Fruit fly (Drosophila melanogaster) whole organism, embryonic: ENCODE results near the gene CG16959.

Experiments used
- Atf6 ChIP-seq: fragments of 200-800 bp; sonication (Bioruptor generic); IDR thresholded peaks from 2 replicates; pipeline ENCODE4 v1.3.6; 2022; ENCODE audit warnings: missing biosample characterization, missing genetic modification characterization
- B-H2 ChIP-seq: fragments of 200-800 bp; sonication (Bioruptor generic); optimal IDR thresholded peaks from 2 replicates; lab custom pipeline; 2018; ENCODE audit warnings: missing biosample characterization, mild to moderate bottlenecking, missing genetic modification characterization
- BEAF-32 ChIP-seq: fragments of 200-800 bp; sonication (Bioruptor generic); optimal IDR thresholded peaks from 3 replicates; lab custom pipeline; 2017; ENCODE audit warnings: missing biosample characterization, missing genetic modification characterization, mild to moderate bottlenecking, moderate library complexity, missing genetic modification reagents
- Bgb ChIP-seq: fragments of 200-800 bp; sonication (Bioruptor generic); IDR thresholded peaks from 2 replicates; pipeline ENCODE4 v1.3.6; 2022; ENCODE audit warnings: missing biosample characterization, missing genetic modification characterization; ENCODE audit not compliant: partially characterized antibody
- CG16815 ChIP-seq: fragments of 200-800 bp; sonication (Bioruptor generic); optimal IDR thresholded peaks from 3 replicates; lab custom pipeline; 2017; ENCODE audit warnings: missing biosample characterization, mild to moderate bottlenecking, missing genetic modification characterization
- CG2129 ChIP-seq: fragments of 200-800 bp; sonication (Bioruptor generic); IDR thresholded peaks from 2 replicates; pipeline ENCODE4 v1.3.6; 2022; ENCODE audit warnings: missing biosample characterization, missing genetic modification characterization; ENCODE audit not compliant: partially characterized antibody
- CG30020 ChIP-seq: fragments of 200-800 bp; optimal IDR thresholded peaks from 2 replicates; lab custom pipeline; 2019; ENCODE audit warnings: missing biosample characterization, mild to moderate bottlenecking, missing genetic modification characterization, moderate library complexity
- CG30431 ChIP-seq: fragments of 200-800 bp; sonication (Bioruptor generic); optimal IDR thresholded peaks from 2 replicates; lab custom pipeline; 2017; ENCODE audit warnings: missing biosample characterization, missing genetic modification characterization
- CG32532 ChIP-seq: fragments of 200-800 bp; sonication (Bioruptor generic); IDR thresholded peaks from 2 replicates; pipeline ENCODE4 v1.3.6; 2022; ENCODE audit warnings: missing biosample characterization, missing genetic modification characterization
- CG4617 ChIP-seq: fragments of 200-800 bp; sonication (Bioruptor generic); optimal IDR thresholded peaks from 3 replicates; lab custom pipeline; 2016; ENCODE audit warnings: missing biosample characterization, missing genetic modification characterization, borderline replicate concordance
- CG6791 ChIP-seq: fragments of 200-800 bp; sonication (Bioruptor generic); IDR thresholded peaks from 3 replicates; pipeline ENCODE4 v1.3.6; 2022; ENCODE audit warnings: missing biosample characterization, missing genetic modification characterization; ENCODE audit not compliant: partially characterized antibody
- CG7372 ChIP-seq: fragments of 200-800 bp; sonication (Bioruptor generic); IDR thresholded peaks from 2 replicates; pipeline ENCODE4 v1.3.6; 2022; ENCODE audit warnings: missing biosample characterization, missing genetic modification characterization
- CG8388 ChIP-seq: fragments of 200-800 bp; sonication (Bioruptor generic); optimal IDR thresholded peaks from 2 replicates; lab custom pipeline; 2019; ENCODE audit warnings: missing biosample characterization, mild to moderate bottlenecking, missing genetic modification characterization, moderate library complexity
- CG8765 ChIP-seq: fragments of 200-800 bp; sonication (Bioruptor generic); IDR thresholded peaks from 2 replicates; pipeline ENCODE4 v1.3.6; 2022; ENCODE audit warnings: missing biosample characterization, missing genetic modification characterization
- CG8924 ChIP-seq: fragments of 200-800 bp; optimal IDR thresholded peaks from 3 replicates; lab custom pipeline; 2019; ENCODE audit warnings: missing biosample characterization, mild to moderate bottlenecking, missing genetic modification characterization, moderate library complexity
- CG9876 ChIP-seq: fragments of 200-800 bp; sonication (Bioruptor generic); optimal IDR thresholded peaks from 2 replicates; lab custom pipeline; 2016; ENCODE audit warnings: missing biosample characterization, missing genetic modification characterization
- CrebB ChIP-seq: fragments of 200-800 bp; sonication (Bioruptor generic); optimal IDR thresholded peaks from 3 replicates; lab custom pipeline; 2018; ENCODE audit warnings: missing biosample characterization, mild to moderate bottlenecking, missing genetic modification characterization
- Dp ChIP-seq: fragments of 200-800 bp; sonication (Bioruptor generic); optimal IDR thresholded peaks from 2 replicates; lab custom pipeline; 2018; ENCODE audit warnings: missing biosample characterization, mild to moderate bottlenecking, missing genetic modification characterization, moderate library complexity
- E2f1 ChIP-seq: fragments of 200-800 bp; sonication (Bioruptor generic); IDR thresholded peaks from 2 replicates; pipeline ENCODE4 v1.3.6; 2022; ENCODE audit warnings: missing biosample characterization, missing genetic modification characterization
- HLH3B ChIP-seq: fragments of 200-800 bp; sonication (Bioruptor generic); IDR thresholded peaks from 2 replicates; pipeline ENCODE4 v1.3.6; 2022; ENCODE audit warnings: missing biosample characterization, missing genetic modification characterization
- HLH4C ChIP-seq: fragments of 200-800 bp; sonication (Bioruptor generic); IDR thresholded peaks from 3 replicates; pipeline ENCODE4 v1.3.6; 2022; ENCODE audit warnings: missing biosample characterization, missing genetic modification characterization; ENCODE audit not compliant: partially characterized antibody
- HLH54F ChIP-seq: fragments of 200-800 bp; sonication (Bioruptor generic); optimal IDR thresholded peaks from 3 replicates; lab custom pipeline; 2016; ENCODE audit warnings: missing biosample characterization, missing genetic modification characterization
- HmgD ChIP-seq: fragments of 200-800 bp; sonication (Bioruptor generic); optimal IDR thresholded peaks from 3 replicates; lab custom pipeline; 2016; ENCODE audit warnings: missing biosample characterization, missing genetic modification characterization
- HmgZ ChIP-seq: fragments of 200-800 bp; sonication (Bioruptor generic); optimal IDR thresholded peaks from 2 replicates; lab custom pipeline; 2018; ENCODE audit warnings: missing biosample characterization, mild to moderate bottlenecking, missing genetic modification characterization
- Hmx ChIP-seq: fragments of 200-800 bp; sonication (Bioruptor generic); optimal IDR thresholded peaks from 2 replicates; lab custom pipeline; 2016; ENCODE audit warnings: missing biosample characterization, missing genetic modification characterization
- Hr78 ChIP-seq, 2 experiments: fragments of 200-800 bp in 1 of 2; fragments of >200 bp in 1 of 2; sonication (Bioruptor generic) in 1 of 2; optimal IDR thresholded peaks; 2 replicates each; lab custom pipeline; 2017 to 2019; ENCODE audit warnings: missing biosample characterization in 2 of 2, missing genetic modification characterization in 2 of 2, mild to moderate bottlenecking in 1 of 2, moderate library complexity in 1 of 2
- Jarid2 ChIP-seq: fragments of 200-800 bp; sonication (Bioruptor generic); optimal IDR thresholded peaks from 3 replicates; lab custom pipeline; 2017; ENCODE audit warnings: mild to moderate bottlenecking, missing biosample characterization, missing genetic modification reagents, missing genetic modification characterization
- MBD-R2 ChIP-seq: fragments of 200-800 bp; sonication (Bioruptor generic); IDR thresholded peaks from 2 replicates; pipeline ENCODE4 v1.3.6; 2022; ENCODE audit warnings: missing biosample characterization, missing genetic modification characterization
- Sry-β ChIP-seq: fragments of 200-800 bp; sonication (Bioruptor generic); optimal IDR thresholded peaks from 2 replicates; lab custom pipeline; 2018; ENCODE audit warnings: missing biosample characterization, mild to moderate bottlenecking, missing genetic modification characterization, moderate library complexity
- Stat92E ChIP-seq, 3 experiments: fragments of >200 bp in 2 of 3; fragments of 200-800 bp in 1 of 3; sonication (Bioruptor generic) in 1 of 3; optimal IDR thresholded peaks; 2 replicates each; lab custom pipeline; 2017 to 2019; ENCODE audit warnings: missing biosample characterization in 3 of 3, missing genetic modification characterization in 3 of 3, mild to moderate bottlenecking in 1 of 3, moderate library complexity in 1 of 3
- ato ChIP-seq: fragments of 200-800 bp; sonication (Bioruptor generic); IDR thresholded peaks from 2 replicates; pipeline ENCODE4 v1.3.6; 2022; ENCODE audit warnings: missing biosample characterization, missing genetic modification characterization; ENCODE audit not compliant: partially characterized antibody
- bbx ChIP-seq: fragments of 200-800 bp; sonication (Bioruptor generic); IDR thresholded peaks from 2 replicates; pipeline ENCODE4 v1.3.6; 2022; ENCODE audit warnings: missing biosample characterization, missing genetic modification characterization; ENCODE audit not compliant: partially characterized antibody
- bcd ChIP-seq: fragments of 200-800 bp; sonication (Bioruptor generic); optimal IDR thresholded peaks from 2 replicates; lab custom pipeline; 2017; ENCODE audit warnings: missing biosample characterization, mild to moderate bottlenecking, missing genetic modification characterization
- br ChIP-seq: fragments of >200 bp; optimal IDR thresholded peaks from 2 replicates; lab custom pipeline; 2017
- chinmo ChIP-seq: fragments of 200-800 bp; sonication (Bioruptor generic); IDR thresholded peaks from 4 replicates; pipeline ENCODE4 v1.3.6; 2022; ENCODE audit warnings: missing biosample characterization, missing genetic modification characterization; ENCODE audit not compliant: partially characterized antibody
- crc ChIP-seq: fragments of 200-800 bp; sonication (Bioruptor generic); optimal IDR thresholded peaks from 2 replicates; lab custom pipeline; 2016; ENCODE audit warnings: missing biosample characterization, missing genetic modification characterization
- fd64A ChIP-seq: fragments of 200-800 bp; sonication (Bioruptor generic); optimal IDR thresholded peaks from 3 replicates; lab custom pipeline; 2018; ENCODE audit warnings: missing biosample characterization, mild to moderate bottlenecking, missing genetic modification characterization
- gce ChIP-seq: fragments of 200-800 bp; sonication (Bioruptor generic); IDR thresholded peaks from 3 replicates; pipeline ENCODE4 v1.3.6; 2022; ENCODE audit warnings: missing biosample characterization, missing genetic modification characterization
- gsb-n ChIP-seq: fragments of 200-800 bp; sonication (Bioruptor generic); optimal IDR thresholded peaks from 3 replicates; lab custom pipeline; 2018; ENCODE audit warnings: missing biosample characterization, mild to moderate bottlenecking, missing genetic modification characterization
- jing ChIP-seq: fragments of 200-800 bp; sonication (Bioruptor generic); optimal IDR thresholded peaks from 2 replicates; lab custom pipeline; 2018; ENCODE audit warnings: missing biosample characterization, mild to moderate bottlenecking, missing genetic modification characterization
- pros ChIP-seq: fragments of 200-800 bp; sonication (Bioruptor generic); optimal IDR thresholded peaks from 3 replicates; lab custom pipeline; 2019; ENCODE audit warnings: missing biosample characterization, mild to moderate bottlenecking, missing genetic modification characterization, moderate library complexity
- pzg ChIP-seq: fragments of 200-800 bp; sonication (Bioruptor generic); optimal IDR thresholded peaks from 3 replicates; lab custom pipeline; 2018; ENCODE audit warnings: missing biosample characterization, mild to moderate bottlenecking, missing genetic modification characterization, moderate library complexity
- row ChIP-seq: fragments of 200-800 bp; sonication (Bioruptor generic); IDR thresholded peaks from 3 replicates; pipeline ENCODE4 v1.3.6; 2022; ENCODE audit warnings: missing biosample characterization, missing genetic modification characterization
- sima ChIP-seq: fragments of 200-800 bp; sonication (Bioruptor generic); optimal IDR thresholded peaks from 2 replicates; lab custom pipeline; 2016; ENCODE audit warnings: missing biosample characterization, missing genetic modification characterization
- slbo ChIP-seq: fragments of 200-800 bp; sonication (Bioruptor generic); IDR thresholded peaks from 2 replicates; pipeline ENCODE4 v1.3.6; 2022; ENCODE audit warnings: missing biosample characterization, missing genetic modification characterization
- stc ChIP-seq: fragments of 200-800 bp; sonication (Bioruptor generic); IDR thresholded peaks from 2 replicates; pipeline ENCODE4 v1.3.6; 2022; ENCODE audit warnings: missing biosample characterization, missing genetic modification characterization
- stwl ChIP-seq: fragments of 200-800 bp; sonication (Bioruptor generic); optimal IDR thresholded peaks from 3 replicates; lab custom pipeline; 2018; ENCODE audit warnings: missing biosample characterization, mild to moderate bottlenecking, missing genetic modification characterization, moderate library complexity
- tin ChIP-seq: fragments of 200-800 bp; sonication (Bioruptor generic); optimal IDR thresholded peaks from 3 replicates; lab custom pipeline; 2016; ENCODE audit warnings: missing biosample characterization, missing genetic modification characterization
- vvl ChIP-seq: fragments of 200-800 bp; sonication (Bioruptor generic); IDR thresholded peaks from 2 replicates; pipeline ENCODE4 v1.3.6; 2022; ENCODE audit warnings: missing biosample characterization, missing genetic modification characterization
- zen ChIP-seq: fragments of 200-800 bp; sonication (Bioruptor generic); optimal IDR thresholded peaks from 3 replicates; lab custom pipeline; 2018; ENCODE audit warnings: missing biosample characterization, mild to moderate bottlenecking, missing genetic modification characterization, moderate library complexity

CG16959 gene

DNA sequence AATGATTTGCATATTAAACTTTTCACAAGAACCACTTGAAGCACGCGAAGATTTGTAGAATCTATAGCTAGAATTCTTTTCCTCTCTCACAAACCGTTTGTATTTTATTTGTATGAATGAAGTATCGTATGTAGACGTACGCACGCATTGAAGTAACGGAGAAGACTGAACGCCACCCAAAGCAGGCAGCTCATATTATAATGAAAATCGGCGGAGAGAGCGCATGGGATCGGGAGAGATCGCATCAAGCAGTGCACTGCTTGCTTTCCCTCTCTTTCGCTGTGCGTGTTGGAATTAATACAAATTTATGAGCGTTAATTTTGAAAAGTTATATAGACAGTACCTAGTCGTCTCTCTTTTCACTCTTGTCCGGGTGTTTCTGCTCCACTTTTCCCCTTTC is 45.8 kb downstream of the CG16959 start:
- TF ChIP-seq HmgZ (tag; lab: Kevin White, UChicago) = no peak
- no peak for TF ChIP-seq zen (tag; lab: Kevin White, UChicago)
- no peak for TF ChIP-seq CG16815
- no peak for TF ChIP-seq fd64A (GFP tag; lab: Kevin White, UChicago)
- TF ChIP-seq bcd (GFP tag; lab: Kevin White, UChicago) = peak; percentile 10
- TF ChIP-seq stc (GFP tag; lab: Robert Waterston, UW) = no peak
- peak; percentile 93 for TF ChIP-seq Jarid2 (GFP tag; lab: Kevin White, UChicago)
- TF ChIP-seq CG6791 (GFP tag; lab: Robert Waterston, UW) = peak; percentile 65; the same call in 2 of the 3 replicates
- no peak for TF ChIP-seq CG30431 (GFP tag; lab: Kevin White, UChicago)
- peak; percentile 42 for TF ChIP-seq bbx
- TF ChIP-seq pros = no peak
- TF ChIP-seq CG9876 (GFP tag; lab: Kevin White, UChicago) = no peak
- peak; percentile 50; the same call in 1 of the 2 replicates for TF ChIP-seq CG32532 (GFP tag; lab: Robert Waterston, UW)
- no peak for TF ChIP-seq HLH3B (GFP tag; lab: Robert Waterston, UW)
- no peak for TF ChIP-seq pzg (GFP tag; lab: Kevin White, UChicago)
- TF ChIP-seq Bgb (GFP tag; lab: Robert Waterston, UW) = peak; percentile 45; the same call in 1 of the 2 replicates
- peak; percentile 86; the same call in 1 of the 4 replicates for TF ChIP-seq chinmo
- TF ChIP-seq CG2129 (GFP tag; lab: Robert Waterston, UW) = no peak
- TF ChIP-seq gce (GFP tag; lab: Robert Waterston, UW) = no peak
- TF ChIP-seq HLH4C (GFP tag; lab: Robert Waterston, UW) = peak; percentile 24; the same call in 1 of the 3 replicates
- no peak for TF ChIP-seq row (GFP tag; lab: Robert Waterston, UW)
- TF ChIP-seq br (lab: Kevin White, UChicago) = no peak
- no peak for TF ChIP-seq CG8388 (GFP tag; lab: Kevin White, UChicago)
- TF ChIP-seq sima = no peak
- TF ChIP-seq HmgD (GFP tag; lab: Kevin White, UChicago) = no peak
- no peak for TF ChIP-seq E2f1 (GFP tag; lab: Robert Waterston, UW)
- peak; percentile 67 for TF ChIP-seq ato (GFP tag; lab: Robert Waterston, UW)
- TF ChIP-seq B-H2 (GFP tag; lab: Kevin White, UChicago) = no peak
- TF ChIP-seq Stat92E (GFP tag; optimal IDR thresholded peaks at IDR 0.05; lab: Kevin White, UChicago) = peak in 1 of 3 experiments; percentile 9
- no peak for TF ChIP-seq Sry-β (GFP tag; lab: Kevin White, UChicago)
- no peak for TF ChIP-seq Hmx (GFP tag; lab: Kevin White, UChicago)
- no peak for TF ChIP-seq tin (GFP tag; lab: Kevin White, UChicago)
- no peak for TF ChIP-seq Hr78 (GFP tag; optimal IDR thresholded peaks at IDR 0.05; lab: Kevin White, UChicago)
- TF ChIP-seq vvl (GFP tag; lab: Robert Waterston, UW) = peak; percentile 79
- peak; percentile 30; the same call in 1 of the 2 replicates for TF ChIP-seq slbo
- peak; percentile 3 for TF ChIP-seq Dp
- TF ChIP-seq BEAF-32 (GFP tag; lab: Kevin White, UChicago) = no peak
- no peak for TF ChIP-seq jing (GFP tag; lab: Kevin White, UChicago)
- TF ChIP-seq stwl = peak; percentile 33
- no peak for TF ChIP-seq MBD-R2 (GFP tag; lab: Robert Waterston, UW)
- TF ChIP-seq CG8765 = no peak
- TF ChIP-seq CG8924 (tag; lab: Kevin White, UChicago) = no peak
- no peak for TF ChIP-seq crc (GFP tag; lab: Kevin White, UChicago)
- no peak for TF ChIP-seq HLH54F (GFP tag; lab: Kevin White, UChicago)
- TF ChIP-seq CG30020 (tag; lab: Kevin White, UChicago) = no peak
- TF ChIP-seq gsb-n (tag; lab: Kevin White, UChicago) = no peak
- no peak for TF ChIP-seq Atf6 (GFP tag; lab: Robert Waterston, UW)
- no peak for TF ChIP-seq CG4617 (GFP tag; lab: Kevin White, UChicago)
- TF ChIP-seq CrebB (tag; lab: Kevin White, UChicago) = no peak
- no peak for TF ChIP-seq CG7372 (GFP tag; lab: Robert Waterston, UW)
